Worm (Caenorhabditis elegans): ENCODE data around the gene F13H10.6.

Gene F13H10.6

DNA sequence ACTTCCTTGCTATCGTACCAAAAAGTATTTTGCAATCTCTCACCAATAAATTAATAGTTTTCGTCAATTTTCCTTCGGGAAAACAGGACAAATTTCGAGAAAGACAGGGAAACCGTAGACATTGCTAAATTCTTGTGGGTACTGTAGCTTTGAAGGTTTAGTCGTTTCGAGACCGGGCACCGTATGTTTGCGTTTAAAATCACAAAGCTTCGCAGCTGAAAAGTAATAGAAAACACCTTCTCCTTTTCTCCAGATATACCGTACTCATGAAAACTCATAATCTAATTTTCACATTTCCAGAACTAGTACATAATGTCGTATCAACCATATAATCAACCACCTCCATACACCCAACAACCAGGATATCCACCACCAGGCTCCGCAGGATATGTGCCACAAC is at the start of gene F13H10.6:
Gene F13H10.6, plus strand, starts transcription at position 301 of the 400 bp plus-strand sequence.
- no peak for TF ChIP-seq ztf-11 (tag; optimal IDR thresholded peaks at IDR 0.05)
- TF ChIP-seq skn-1 (tag; optimal IDR thresholded peaks at IDR 0.05) = no peak
- no peak for TF ChIP-seq nhr-237 (tag; optimal IDR thresholded peaks at IDR 0.05)
- no peak for TF ChIP-seq ceh-82 (tag; optimal IDR thresholded peaks at IDR 0.05)
- TF ChIP-seq sem-4 (tag; optimal IDR thresholded peaks at IDR 0.05) = no peak
- TF ChIP-seq lin-11 (tag; optimal IDR thresholded peaks at IDR 0.05) = no peak
- TF ChIP-seq ztf-4 (tag; optimal IDR thresholded peaks at IDR 0.05) = no peak

DNA sequence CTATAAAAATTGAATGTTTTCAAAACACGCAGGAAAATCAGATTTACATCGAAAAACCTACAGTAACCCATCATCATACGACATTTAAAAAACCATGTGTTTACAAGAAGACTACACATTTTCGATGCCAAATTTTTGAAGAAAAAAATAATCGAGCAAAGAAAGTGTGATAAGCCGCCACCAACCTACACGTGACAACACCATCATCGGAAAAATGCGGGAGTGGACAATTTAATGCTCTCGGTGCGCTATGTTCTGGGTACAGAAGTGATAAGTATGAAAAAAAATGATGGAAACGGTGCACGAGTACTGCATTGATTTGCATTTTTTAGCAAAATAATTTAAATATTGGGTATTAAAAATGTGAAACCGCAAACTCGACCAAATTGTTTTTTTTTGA is 44.4 kb upstream of the F13H10.6 start:
- TF ChIP-seq Y55F3AM.14 (GFP tag; optimal IDR thresholded peaks at IDR 0.05) (no peak), ceh-16 (tag; optimal IDR thresholded peaks at IDR 0.05) (no peak), sem-4 (tag; optimal IDR thresholded peaks at IDR 0.05) (no peak), ztf-1 (GFP tag; conservative IDR thresholded peaks at IDR 0.05) (no peak), mdl-1 (tag; optimal IDR thresholded peaks at IDR 0.05) (no peak), ztf-4 (tag; optimal IDR thresholded peaks at IDR 0.05) (no peak), nhr-21 (tag; optimal IDR thresholded peaks at IDR 0.05) (no peak), ZK546.5 (tag; optimal IDR thresholded peaks at IDR 0.05) (no peak), sma-3 (GFP tag; optimal IDR thresholded peaks at IDR 0.05) (no peak), R02D3.7 (tag; optimal IDR thresholded peaks at IDR 0.05) (no peak), fos-1 (tag; optimal IDR thresholded peaks at IDR 0.05) (peak; percentile 33), lin-11 (tag; optimal IDR thresholded peaks at IDR 0.05) (no peak), sma-9 (GFP tag; optimal IDR thresholded peaks at IDR 0.05) (peak; percentile 82), sma-9 (tag; optimal IDR thresholded peaks at IDR 0.05) (no peak)

DNA sequence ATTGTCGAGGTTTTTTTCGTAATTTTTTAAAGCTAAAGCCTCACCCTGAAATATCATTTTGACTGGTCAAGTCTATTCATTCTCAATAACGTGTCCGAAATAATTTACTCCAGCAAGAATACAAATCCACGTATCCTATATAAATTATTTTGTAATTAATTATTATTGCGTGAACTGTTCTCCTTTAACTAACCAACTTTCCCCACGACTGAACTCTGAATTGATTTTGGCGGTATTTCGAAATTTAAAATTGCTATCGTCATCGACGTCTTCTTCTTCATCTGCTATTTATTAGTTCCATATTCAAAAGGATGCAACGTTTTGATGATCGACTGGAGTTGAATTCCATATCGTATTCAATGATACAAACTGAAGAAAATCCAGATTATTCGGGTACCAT is 42.7 kb upstream of the F13H10.6 start, which contains the start of the genes aqp-3 and Y69E1A.8:
Gene aqp-3, minus strand, starts transcription at position 101 of the 400 bp plus-strand sequence.
Gene Y69E1A.8, plus strand, starts transcription at position 246 of the 400 bp plus-strand sequence.
- TF ChIP-seq nhr-237 (tag; optimal IDR thresholded peaks at IDR 0.05) (no peak), ZK546.5 (tag; optimal IDR thresholded peaks at IDR 0.05) (no peak), lin-11 (tag; optimal IDR thresholded peaks at IDR 0.05) (no peak), nhr-21 (tag; optimal IDR thresholded peaks at IDR 0.05) (no peak), elt-3 (tag; optimal IDR thresholded peaks at IDR 0.05) (no peak)

DNA sequence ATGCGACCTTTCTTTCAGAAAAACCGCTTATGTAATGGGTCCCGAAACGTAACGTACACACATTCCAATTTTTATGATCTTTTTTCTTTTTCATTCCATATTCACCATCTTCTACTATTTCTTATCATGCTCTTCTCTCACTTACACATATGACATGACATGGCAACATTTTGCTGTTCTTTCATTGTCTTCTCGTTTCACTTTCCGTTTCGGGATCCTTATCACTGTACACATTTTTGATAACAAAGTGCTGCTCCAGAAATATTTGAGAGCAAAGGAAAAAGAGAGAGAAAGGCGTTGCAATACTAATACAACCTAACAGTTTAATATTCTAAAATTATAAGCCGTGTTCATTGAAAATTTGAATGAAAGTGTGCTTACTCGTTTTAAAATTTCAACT is 38.8 kb upstream of the F13H10.6 start:
- peak; percentile 97 for TF ChIP-seq fos-1 (tag; optimal IDR thresholded peaks at IDR 0.05)
- TF ChIP-seq nhr-21 (tag; optimal IDR thresholded peaks at IDR 0.05) = no peak
- no peak for TF ChIP-seq lin-13 (GFP tag; optimal IDR thresholded peaks at IDR 0.05)
- TF ChIP-seq ztf-1 (GFP tag; conservative IDR thresholded peaks at IDR 0.05) = no peak
- no peak for TF ChIP-seq sma-3 (GFP tag; optimal IDR thresholded peaks at IDR 0.05)
- TF ChIP-seq gmeb-1 (tag; optimal IDR thresholded peaks at IDR 0.05) = peak; percentile 21
- no peak for TF ChIP-seq nhr-237 (tag; optimal IDR thresholded peaks at IDR 0.05)
- no peak for TF ChIP-seq ztf-11 (tag; optimal IDR thresholded peaks at IDR 0.05)
- no peak for TF ChIP-seq aly-2 (tag; optimal IDR thresholded peaks at IDR 0.05)
- no peak for TF ChIP-seq Y55F3AM.14 (GFP tag; optimal IDR thresholded peaks at IDR 0.05)
- TF ChIP-seq unc-55 (GFP tag; optimal IDR thresholded peaks at IDR 0.05) = no peak
- TF ChIP-seq sma-9 (GFP tag; optimal IDR thresholded peaks at IDR 0.05) = peak; percentile 69
- TF ChIP-seq sma-9 (tag; optimal IDR thresholded peaks at IDR 0.05) = no peak
- TF ChIP-seq mdl-1 (tag; optimal IDR thresholded peaks at IDR 0.05) = no peak
- no peak for TF ChIP-seq ceh-16 (tag; optimal IDR thresholded peaks at IDR 0.05)
- no peak for TF ChIP-seq unc-39 (tag; optimal IDR thresholded peaks at IDR 0.05)
- no peak for TF ChIP-seq snpc-4 (tag; optimal IDR thresholded peaks at IDR 0.05)
- no peak for TF ChIP-seq nhr-6 (tag; optimal IDR thresholded peaks at IDR 0.05)
- TF ChIP-seq ztf-4 (tag; optimal IDR thresholded peaks at IDR 0.05) = no peak
- TF ChIP-seq unc-62 (GFP tag; optimal IDR thresholded peaks at IDR 0.05) = no peak
- TF ChIP-seq crh-2 (tag; optimal IDR thresholded peaks at IDR 0.05) = peak; percentile 57
- no peak for TF ChIP-seq blmp-1 (tag; optimal IDR thresholded peaks at IDR 0.05; ENCODE audit: insufficient read depth)

DNA sequence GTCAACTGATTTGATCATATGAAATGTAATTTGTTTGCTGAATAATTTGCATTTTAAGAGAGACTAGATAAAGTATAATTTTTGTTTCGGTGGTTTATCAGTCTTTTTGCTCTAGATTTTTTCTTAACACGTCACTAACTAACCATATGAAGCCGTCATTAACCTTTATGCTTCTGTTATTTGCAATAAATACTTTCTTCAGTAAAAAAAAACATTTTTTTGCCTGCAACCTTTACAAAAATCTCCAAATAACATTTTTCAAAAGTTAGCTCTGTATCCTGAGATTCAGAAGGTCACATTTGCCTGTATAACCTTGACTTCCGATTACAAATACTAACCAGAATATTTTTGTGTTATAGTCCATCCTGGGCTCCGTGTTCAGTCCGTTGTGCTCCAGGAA is 38.3 kb upstream of the F13H10.6 start:
- no peak for TF ChIP-seq mab-5 (tag; optimal IDR thresholded peaks at IDR 0.05)
- TF ChIP-seq sma-3 (GFP tag; optimal IDR thresholded peaks at IDR 0.05) = no peak
- TF ChIP-seq nhr-6 (tag; optimal IDR thresholded peaks at IDR 0.05) = no peak
- no peak for TF ChIP-seq lin-39 (tag; optimal IDR thresholded peaks at IDR 0.05)
- TF ChIP-seq ztf-11 (tag; optimal IDR thresholded peaks at IDR 0.05) = no peak
- TF ChIP-seq nhr-129 (tag; optimal IDR thresholded peaks at IDR 0.05) = no peak
- no peak for TF ChIP-seq nhr-23 (tag; optimal IDR thresholded peaks at IDR 0.05)
- no peak for TF ChIP-seq elt-3 (tag; optimal IDR thresholded peaks at IDR 0.05)
- no peak for TF ChIP-seq skn-1 (tag; optimal IDR thresholded peaks at IDR 0.05)

Data from whole organism, L2 larva.